Worm (Caenorhabditis elegans) whole organism, L4 larva: ENCODE measurements around the gene fbxa-137.

Experiments used
- D1046.2 ChIP-seq: fragments of 200-800 bp; sonication (Bioruptor generic); IDR thresholded peaks from 2 replicates; pipeline ENCODE4 v1.3.6; 2022; ENCODE audit warnings: missing genetic modification characterization, missing compliant biosample characterization
- ama-1 ChIP-seq: fragments of 150-350 bp; optimal IDR thresholded peaks from 2 replicates; lab custom pipeline; 2014; ENCODE audit warnings: inconsistent platforms, mixed read lengths
- ces-1 ChIP-seq: fragments of 150-350 bp; sonication (generic microtip); optimal IDR thresholded peaks from 4 replicates; lab custom pipeline; 2014; ENCODE audit warnings: missing biosample characterization, missing genetic modification reagents, missing genetic modification characterization
- daf-12 ChIP-seq: fragments of 150-350 bp; optimal IDR thresholded peaks from 2 replicates; lab custom pipeline; 2014; ENCODE audit warnings: missing biosample characterization, missing genetic modification reagents, missing genetic modification characterization
- dpl-1 ChIP-seq: fragments of 150-350 bp; optimal IDR thresholded peaks from 2 replicates; lab custom pipeline; 2014; ENCODE audit warnings: missing biosample characterization, missing genetic modification reagents, missing genetic modification characterization
- fkh-10 ChIP-seq: fragments of 150-350 bp; optimal IDR thresholded peaks from 2 replicates; lab custom pipeline; 2014; ENCODE audit warnings: missing biosample characterization, missing genetic modification reagents, missing genetic modification characterization
- lin-13 ChIP-seq: fragments of 150-350 bp; optimal IDR thresholded peaks from 2 replicates; lab custom pipeline; 2014; ENCODE audit warnings: missing biosample characterization, missing genetic modification reagents, missing genetic modification characterization
- nhr-28 ChIP-seq: fragments of 150-350 bp; optimal IDR thresholded peaks from 2 replicates; lab custom pipeline; 2014; ENCODE audit warnings: missing biosample characterization, missing genetic modification characterization
- nhr-48 ChIP-seq: sonication (generic microtip); optimal IDR thresholded peaks from 2 replicates; lab custom pipeline; 2016; ENCODE audit warnings: mild to moderate bottlenecking, missing genetic modification characterization, missing compliant biosample characterization
- skn-1 ChIP-seq: fragments of 150-350 bp; optimal IDR thresholded peaks from 2 replicates; lab custom pipeline; 2014; ENCODE audit warnings: missing biosample characterization, missing genetic modification characterization
- vab-7 ChIP-seq: fragments of 200-800 bp; sonication (Bioruptor generic); IDR thresholded peaks from 2 replicates; pipeline ENCODE4 v1.3.6; 2022; ENCODE audit warnings: missing genetic modification reagents, missing genetic modification characterization, missing compliant biosample characterization
- zag-1 ChIP-seq: fragments of 150-350 bp; optimal IDR thresholded peaks from 2 replicates; lab custom pipeline; 2014; ENCODE audit warnings: missing biosample characterization, missing genetic modification characterization

DNA sequence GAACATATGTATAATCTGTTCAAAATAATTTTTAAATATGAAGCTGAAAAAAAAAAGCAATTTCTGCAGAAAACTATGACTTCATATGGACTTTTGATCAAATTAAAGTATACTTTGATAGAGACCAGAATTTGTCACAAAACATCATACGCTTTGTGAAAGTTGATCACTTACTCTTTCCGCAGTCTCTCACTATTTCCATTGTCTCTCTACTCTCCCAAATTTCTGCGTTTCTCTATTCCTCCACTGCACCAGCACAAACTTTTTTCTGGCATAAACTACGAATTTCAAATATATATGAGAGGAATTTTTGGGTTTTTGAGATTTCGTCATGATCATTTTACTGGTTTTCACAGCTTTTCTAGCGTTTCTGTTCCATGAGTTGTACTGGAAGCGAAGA is 42.8 kb upstream of the fbxa-137 start, which contains the start of gene cyp-33C4:
- TF ChIP-seq ces-1 (GFP tag; lab: Kevin White, UChicago) (no peak), vab-7 (no peak), lin-13 (GFP tag; lab: Kevin White, UChicago) (no peak), ama-1 (lab: Kevin White, UChicago) (no peak), D1046.2 (GFP tag; lab: Robert Waterston, UW) (no peak), nhr-28 (tag; lab: Kevin White, UChicago) (peak; percentile 91), fkh-10 (GFP tag; lab: Kevin White, UChicago) (no peak), nhr-48 (no peak), zag-1 (tag; lab: Kevin White, UChicago) (no peak), skn-1 (no peak), dpl-1 (no peak), daf-12 (tag; lab: Kevin White, UChicago) (no peak)
